In the genomic region with DNA sequence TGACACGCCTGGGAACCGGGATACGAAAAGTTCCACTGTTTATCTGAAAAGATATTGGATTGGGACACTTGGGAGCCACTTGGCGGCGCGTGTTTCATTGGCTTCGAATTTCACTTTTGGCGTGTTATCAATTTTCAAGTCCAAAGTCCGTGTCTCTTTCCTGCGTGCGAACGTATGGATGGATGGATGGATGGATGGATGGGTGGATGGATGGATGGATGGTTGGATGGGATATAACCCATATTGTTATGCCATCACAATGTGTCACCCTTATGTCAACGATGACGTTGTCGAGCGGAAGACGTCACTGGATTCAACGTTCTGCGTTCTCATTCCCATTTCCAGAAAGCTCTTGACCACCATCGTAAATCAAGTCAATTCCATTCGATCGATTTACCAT, we compare ENCODE assay signal across 2 fruit fly cellular contexts.
A peak's percentile ranks its signal among the peaks of the same experiment; 100 is the strongest.
TF ChIP-seq lines count a peak whose summit lies in the region.

No protein-coding gene starts in this region.

- no peak for TF ChIP-seq CTCF in whole organism, embryonic (GFP tag; optimal IDR thresholded peaks at IDR 0.05; lab: Kevin White, UChicago)

TF ChIP-seq in whole organism, embryonic, 481 proteins besides CTCF, POLR2A, EP300 and RAD21:
- peak; percentile 43 for TF ChIP-seq nom (GFP tag; optimal IDR thresholded peaks at IDR 0.05; lab: Kevin White, UChicago)
- peak; percentile 99 for TF ChIP-seq CG8281 (tag; optimal IDR thresholded peaks at IDR 0.05; lab: Kevin White, UChicago)
- no peak for TF ChIP-seq ken (GFP tag; IDR thresholded peaks at IDR 0.05; lab: Robert Waterston, UW)
- TF ChIP-seq Ets97D (GFP tag; optimal IDR thresholded peaks at IDR 0.05; lab: Kevin White, UChicago), result no peak
- no peak for TF ChIP-seq CG3065 (GFP tag; optimal IDR thresholded peaks at IDR 0.05; lab: Kevin White, UChicago)
- peak; percentile 6 for TF ChIP-seq Hey (tag; optimal IDR thresholded peaks at IDR 0.05; lab: Kevin White, UChicago)
- no peak for TF ChIP-seq Lpt (GFP tag; optimal IDR thresholded peaks at IDR 0.05; lab: Kevin White, UChicago)
- no peak for TF ChIP-seq sim (GFP tag; IDR thresholded peaks at IDR 0.05; lab: Robert Waterston, UW)
- no peak for TF ChIP-seq sima (GFP tag; optimal IDR thresholded peaks at IDR 0.05; lab: Kevin White, UChicago)
- TF ChIP-seq Camta (GFP tag; optimal IDR thresholded peaks at IDR 0.05; lab: Kevin White, UChicago), result no peak
- TF ChIP-seq repo (GFP tag; optimal IDR thresholded peaks at IDR 0.05; lab: Kevin White, UChicago), result no peak

TF ChIP-seq in whole organism, prepupa, 60 proteins besides CTCF, POLR2A, EP300 and RAD21:
- TF ChIP-seq ss (GFP tag; optimal IDR thresholded peaks at IDR 0.05; lab: Kevin White, UChicago) (peak; percentile 12 to 15), CG6854 (GFP tag; optimal IDR thresholded peaks at IDR 0.05; lab: Kevin White, UChicago) (peak; percentile 30), Blimp-1 (GFP tag; optimal IDR thresholded peaks at IDR 0.05; lab: Kevin White, UChicago) (no peak), vri (GFP tag; optimal IDR thresholded peaks at IDR 0.05; lab: Kevin White, UChicago) (peak; percentile 18), Eip78C (GFP tag; lab: Kevin White, UChicago) (peak; percentile 23)

Comparison
In these comparisons a context has a peak if more than half of its experiments do, and no peak if none do; other contexts are left out.
1. Of the 7 proteins assayed by ChIP-seq in both whole organism, embryonic and whole organism, prepupa: peak only in whole organism, embryonic: none; only in whole organism, prepupa: CG6854; in both: none; in neither: 6.